Worm (Caenorhabditis elegans) whole organism, late embryonic: Measurements from ENCODE around the gene F20B10.3.

ENCODE experiments used
- fkh-10 ChIP-seq: fragments of 150-350 bp; optimal IDR thresholded peaks from 2 replicates; lab custom pipeline; 2014; ENCODE audit warnings: missing biosample characterization, missing genetic modification reagents, missing genetic modification characterization
- fkh-6 ChIP-seq: sonication (generic microtip); optimal IDR thresholded peaks from 2 replicates; lab custom pipeline; 2016; ENCODE audit warnings: missing genetic modification characterization, missing compliant biosample characterization
- nhr-11 ChIP-seq: fragments of 150-350 bp; optimal IDR thresholded peaks from 2 replicates; lab custom pipeline; 2014; ENCODE audit warnings: missing biosample characterization, missing genetic modification characterization

DNA sequence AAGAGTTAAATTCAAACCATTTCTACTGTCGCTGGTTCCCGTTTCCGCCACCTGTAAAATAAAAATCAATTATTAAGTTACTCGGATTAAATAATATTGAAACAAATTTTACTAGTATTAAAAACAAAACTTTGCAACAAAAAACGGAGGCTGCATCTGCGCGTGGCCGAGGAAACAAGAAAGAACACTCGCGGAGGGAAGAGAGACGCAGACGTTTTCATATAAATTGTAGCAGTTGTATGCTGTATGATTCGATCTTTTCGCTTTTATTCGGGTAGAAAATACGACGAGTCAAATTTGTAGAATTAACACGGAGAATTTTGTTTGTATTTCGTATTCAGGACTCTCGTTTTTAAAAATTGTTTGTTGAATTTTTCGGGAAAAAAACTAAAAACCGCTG is 22.4 kb upstream of the F20B10.3 start, which contains the start of gene B0001.3:
- TF ChIP-seq nhr-11, result no peak
- TF ChIP-seq fkh-6 (tag; lab: Kevin White, UChicago), result no peak
- TF ChIP-seq fkh-10, result no peak
